Worm (Caenorhabditis elegans) whole organism, L3 larva: Measurements from ENCODE around the gene F35F10.5.

ENCODE experiments used
- R02D3.7 ChIP-seq: fragments of 150-350 bp; optimal IDR thresholded peaks from 2 replicates; lab custom pipeline; 2014; ENCODE audit warnings: missing biosample characterization, missing genetic modification characterization
- daf-12 ChIP-seq: fragments of 150-350 bp; optimal IDR thresholded peaks from 2 replicates; lab custom pipeline; 2014; ENCODE audit warnings: missing biosample characterization, missing genetic modification reagents, missing genetic modification characterization
- egl-27 ChIP-seq: sonication (generic microtip); optimal IDR thresholded peaks from 4 replicates; lab custom pipeline; 2017; ENCODE audit warnings: missing biosample characterization, missing genetic modification reagents, missing genetic modification characterization
- elt-2 ChIP-seq: sonication (generic microtip); optimal IDR thresholded peaks from 2 replicates; lab custom pipeline; 2016; ENCODE audit warnings: missing genetic modification reagents, mild to moderate bottlenecking, missing genetic modification characterization, missing compliant biosample characterization
- lin-39 ChIP-seq: fragments of 150-350 bp; optimal IDR thresholded peaks from 2 replicates; lab custom pipeline; 2018; ENCODE audit warnings: missing biosample characterization, missing genetic modification reagents, missing genetic modification characterization
- mml-1 ChIP-seq: fragments of 150-350 bp; sonication (generic microtip); optimal IDR thresholded peaks from 3 replicates; lab custom pipeline; 2014; ENCODE audit warnings: missing biosample characterization, missing genetic modification characterization
- nfya-1 ChIP-seq: sonication (generic microtip); optimal IDR thresholded peaks from 2 replicates; lab custom pipeline; 2017; ENCODE audit warnings: missing genetic modification characterization, mild to moderate bottlenecking, missing compliant biosample characterization, antibody characterized with exemption, moderate library complexity; ENCODE audit not compliant: insufficient read depth
- nhr-23 ChIP-seq: fragments of 150-350 bp; optimal IDR thresholded peaks from 2 replicates; lab custom pipeline; 2014; ENCODE audit warnings: missing biosample characterization, missing genetic modification reagents, missing genetic modification characterization
- nhr-67 ChIP-seq: fragments of 150-350 bp; optimal IDR thresholded peaks from 2 replicates; lab custom pipeline; 2014; ENCODE audit warnings: missing biosample characterization, missing genetic modification characterization
- nhr-77 ChIP-seq: fragments of 150-350 bp; optimal IDR thresholded peaks from 2 replicates; lab custom pipeline; 2014; ENCODE audit warnings: missing biosample characterization, missing genetic modification characterization
- ztf-11 ChIP-seq: fragments of 150-350 bp; optimal IDR thresholded peaks from 2 replicates; lab custom pipeline; 2014; ENCODE audit warnings: missing biosample characterization, missing genetic modification characterization

The F35F10.5 gene

DNA sequence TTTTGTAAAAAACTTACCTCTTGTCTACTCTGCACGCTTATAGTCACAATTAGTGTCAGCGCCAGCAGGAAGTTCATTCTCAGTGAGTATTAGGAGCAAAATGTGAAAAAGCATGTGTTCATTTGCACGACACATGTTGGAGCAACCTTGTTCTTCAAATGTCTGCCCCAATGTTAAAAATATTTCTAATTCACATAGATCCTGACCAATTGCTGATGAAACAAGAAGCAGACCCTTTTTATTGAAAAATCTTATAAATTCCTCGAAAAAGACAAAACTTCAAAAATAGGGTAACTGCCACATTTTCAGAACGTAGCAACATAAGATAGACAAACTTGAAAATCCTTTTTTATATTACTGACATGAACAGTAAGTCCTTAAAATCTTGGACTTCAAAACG is 39.4 kb downstream of the F35F10.5 start, which contains the start of gene C17B7.8:
Gene C17B7.8, minus strand, starts transcription at position 101 of the 400 bp plus-strand sequence.
- TF ChIP-seq lin-39 (tag; lab: Kevin White, UChicago) (no peak), nhr-77 (tag; lab: Kevin White, UChicago) (no peak)

ce11 chrV:3332023-3332422 is 47.3 kb downstream of the F35F10.5 start, which contains the start of gene C17B7.9:
TSS of gene C17B7.9 (minus strand) at chrV:3332123.
- no peak for TF ChIP-seq nhr-67 (tag; lab: Kevin White, UChicago)
- no peak for TF ChIP-seq mml-1 (tag; lab: Kevin White, UChicago)

ce11 chrV:3333334-3333733 is 48.6 kb downstream of the F35F10.5 start, which contains the start of gene C17B7.5:
TSS of gene C17B7.5 (plus strand) at chrV:3333634.
- TF ChIP-seq ztf-11 (tag; lab: Kevin White, UChicago) (no peak), R02D3.7 (tag; lab: Kevin White, UChicago) (no peak), lin-39 (tag; lab: Kevin White, UChicago) (no peak), nfya-1 (tag; lab: Kevin White, UChicago) (no peak), elt-2 (tag; lab: Kevin White, UChicago) (no peak), nhr-23 (no peak), daf-12 (tag; lab: Kevin White, UChicago) (no peak), egl-27 (no peak)
